Worm (Caenorhabditis elegans): ENCODE data around the gene F44F4.9.
"Not testable (repeated sequence)": the region's sequence is repeated elsewhere in the genome, so short reads cannot be mapped to it uniquely, and the experiment has no call there.

F44F4.9 gene

DNA sequence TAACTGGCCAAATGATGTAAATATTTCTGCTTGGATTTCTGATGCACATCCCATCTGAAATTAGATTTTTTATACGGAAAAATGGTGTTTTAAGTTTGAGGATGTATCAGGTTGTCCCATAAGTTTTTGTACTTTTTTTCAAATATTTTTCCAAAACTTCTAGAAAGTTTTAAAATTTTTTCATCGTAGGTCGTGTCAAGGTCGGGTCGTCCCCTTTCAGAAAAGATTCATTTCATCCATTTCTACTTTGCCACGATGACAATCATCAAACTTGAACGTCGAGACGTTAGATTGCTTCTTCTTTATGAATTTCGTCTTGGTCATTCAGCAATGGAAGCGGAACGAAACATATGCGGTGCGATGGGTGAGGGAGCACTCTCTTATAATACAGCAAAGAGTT is 11.3 kb downstream of the F44F4.9 start, which contains the start of gene sra-12:
Gene sra-12 (minus strand): TSS at position 101 of the 400 bp plus-strand sequence.
- not testable (repeated sequence) for TF ChIP-seq cog-1 (tag; optimal IDR thresholded peaks at IDR 0.05); flt-1 (GFP tag; IDR thresholded peaks at IDR 0.05); tab-1 (GFP tag; IDR thresholded peaks at IDR 0.05)

DNA sequence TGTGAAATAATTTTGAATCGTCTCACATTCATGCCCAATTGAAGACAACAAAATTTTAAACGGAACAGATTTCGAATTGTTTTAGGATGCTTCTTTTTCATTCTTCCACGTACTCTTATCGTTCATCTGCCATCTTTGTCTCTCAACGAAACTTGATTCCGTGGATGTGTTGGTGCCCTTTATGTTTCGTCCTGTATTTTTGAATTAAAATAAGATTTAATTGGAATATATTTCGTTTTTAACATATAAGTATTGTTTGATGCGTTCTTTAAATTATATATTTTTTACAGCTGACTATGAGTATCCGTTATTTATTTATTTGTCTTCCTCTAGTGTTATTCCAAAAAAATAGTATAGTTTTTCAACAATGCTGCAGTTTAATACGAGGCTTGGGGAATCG is 13.5 kb downstream of the F44F4.9 start, which contains the start of gene gly-1:
Gene gly-1 (minus strand): TSS at position 101 of the 400 bp plus-strand sequence.
- TF ChIP-seq tab-1 (GFP tag; IDR thresholded peaks at IDR 0.05) (no peak), med-1 (GFP tag; optimal IDR thresholded peaks at IDR 0.05; ENCODE audit: insufficient read depth) (no peak), cog-1 (tag; optimal IDR thresholded peaks at IDR 0.05) (no peak), T22C8.4 (GFP tag; IDR thresholded peaks at IDR 0.05) (no peak), ztf-23 (GFP tag; IDR thresholded peaks at IDR 0.05) (no peak)

DNA sequence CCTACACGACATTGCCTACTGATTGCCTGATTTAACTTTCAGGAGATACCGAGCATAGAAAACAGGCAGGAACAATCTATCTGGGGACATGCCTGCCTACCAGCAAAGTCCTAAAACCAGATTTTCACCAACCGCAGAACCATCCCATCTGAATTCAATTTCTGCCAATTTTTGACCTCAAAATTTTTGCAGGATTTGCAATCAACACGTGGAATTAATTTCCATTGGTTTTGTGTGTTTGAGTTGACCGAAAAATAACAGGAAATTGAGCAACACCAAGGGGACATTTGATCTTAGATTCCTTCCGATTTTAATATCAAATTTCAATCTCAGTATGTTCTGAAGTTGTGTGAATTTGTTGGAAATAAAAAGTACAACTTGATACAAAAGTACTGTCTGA is 16.6 kb downstream of the F44F4.9 start:
- TF ChIP-seq med-1 (GFP tag; optimal IDR thresholded peaks at IDR 0.05; ENCODE audit: insufficient read depth) = no peak
- TF ChIP-seq tab-1 (GFP tag; IDR thresholded peaks at IDR 0.05) = no peak
- TF ChIP-seq T22C8.4 (GFP tag; IDR thresholded peaks at IDR 0.05) = no peak
- TF ChIP-seq ztf-23 (GFP tag; IDR thresholded peaks at IDR 0.05) = no peak
- no peak for TF ChIP-seq klf-2 (GFP tag; conservative IDR thresholded peaks at IDR 0.05)
- TF ChIP-seq ztf-29 (GFP tag; IDR thresholded peaks at IDR 0.05) = no peak
- TF ChIP-seq cog-1 (tag; optimal IDR thresholded peaks at IDR 0.05) = no peak
- TF ChIP-seq flt-1 (GFP tag; IDR thresholded peaks at IDR 0.05) = no peak
- no peak for TF ChIP-seq ref-1 (GFP tag; conservative IDR thresholded peaks at IDR 0.05)

DNA sequence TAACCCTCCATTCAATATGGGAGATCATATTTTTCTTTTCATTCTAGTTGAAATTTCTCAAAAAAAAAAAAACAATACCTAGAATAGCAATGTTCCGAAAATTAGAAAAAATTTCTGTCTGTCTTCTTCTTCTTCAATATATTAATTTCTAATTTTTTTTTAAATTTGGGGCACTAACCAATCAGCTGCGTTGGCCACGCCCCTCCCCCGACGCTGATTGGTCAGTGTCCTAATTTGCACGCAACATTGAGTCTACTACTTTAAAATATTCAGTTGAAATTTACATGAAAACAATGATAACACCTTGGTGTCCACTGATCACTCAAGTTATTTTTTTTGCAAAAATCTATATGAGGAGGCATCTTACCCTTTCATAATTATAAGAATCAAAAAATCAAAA is 19.7 kb downstream of the F44F4.9 start:
- TF ChIP-seq ztf-23 (GFP tag; IDR thresholded peaks at IDR 0.05) (no peak), tab-1 (GFP tag; IDR thresholded peaks at IDR 0.05) (no peak), med-1 (GFP tag; optimal IDR thresholded peaks at IDR 0.05; ENCODE audit: insufficient read depth) (no peak), cog-1 (tag; optimal IDR thresholded peaks at IDR 0.05) (no peak), flt-1 (GFP tag; IDR thresholded peaks at IDR 0.05) (no peak), klf-2 (GFP tag; conservative IDR thresholded peaks at IDR 0.05) (no peak), ref-1 (GFP tag; conservative IDR thresholded peaks at IDR 0.05) (no peak), ztf-29 (GFP tag; IDR thresholded peaks at IDR 0.05) (no peak), T22C8.4 (GFP tag; IDR thresholded peaks at IDR 0.05) (no peak)

DNA sequence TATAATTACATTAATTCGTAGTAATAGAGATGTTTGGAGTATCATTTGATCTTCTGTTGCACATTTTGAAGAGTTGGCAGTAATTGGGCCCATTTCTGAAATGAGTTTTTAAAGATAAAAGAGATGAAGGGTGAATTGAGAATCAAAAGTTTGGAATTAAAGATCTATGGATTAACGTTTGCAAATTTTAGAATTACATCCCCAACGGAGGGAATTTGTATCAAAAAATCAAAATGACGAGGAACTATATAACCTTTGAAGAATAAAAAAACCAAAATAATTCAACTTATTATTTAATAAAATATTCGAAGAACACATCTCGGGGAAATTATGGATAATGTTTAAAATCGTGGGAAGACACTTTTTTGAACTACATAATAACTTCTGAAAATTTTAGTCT is 20.6 kb downstream of the F44F4.9 start, which contains the start of gene sra-10:
Gene sra-10 (minus strand): TSS at position 101 of the 400 bp plus-strand sequence.
- no peak for TF ChIP-seq med-1 (GFP tag; optimal IDR thresholded peaks at IDR 0.05; ENCODE audit: insufficient read depth)
- no peak for TF ChIP-seq ztf-23 (GFP tag; IDR thresholded peaks at IDR 0.05)
- TF ChIP-seq cog-1 (tag; optimal IDR thresholded peaks at IDR 0.05) = no peak
- no peak for TF ChIP-seq klf-2 (GFP tag; conservative IDR thresholded peaks at IDR 0.05)
- TF ChIP-seq tab-1 (GFP tag; IDR thresholded peaks at IDR 0.05) = no peak
- TF ChIP-seq flt-1 (GFP tag; IDR thresholded peaks at IDR 0.05) = no peak
- TF ChIP-seq T22C8.4 (GFP tag; IDR thresholded peaks at IDR 0.05) = no peak
- TF ChIP-seq ref-1 (GFP tag; conservative IDR thresholded peaks at IDR 0.05) = no peak
- TF ChIP-seq ztf-29 (GFP tag; IDR thresholded peaks at IDR 0.05) = no peak

DNA sequence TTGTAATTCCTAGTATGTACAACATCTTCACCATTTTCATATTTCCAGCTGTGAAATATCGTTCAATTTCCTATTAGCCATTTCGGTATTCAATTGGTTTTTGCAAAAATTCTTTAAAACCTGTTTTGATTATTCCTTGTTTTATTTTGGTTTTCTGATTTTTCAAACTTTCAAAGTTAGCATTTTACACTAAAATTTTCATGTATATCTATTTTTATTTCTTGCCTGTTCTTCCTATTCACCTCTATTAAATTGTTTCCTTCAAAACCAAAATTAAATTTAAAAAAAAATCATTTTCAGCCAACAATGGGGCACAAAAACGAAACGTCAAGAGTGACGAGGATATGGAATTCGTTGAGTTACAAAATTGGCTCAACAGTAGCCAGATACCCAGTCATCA is 26.7 kb downstream of the F44F4.9 start, which contains the start of gene ptr-8:
Gene ptr-8 (plus strand): TSS at position 301 of the 400 bp plus-strand sequence.
- TF ChIP-seq ztf-29 (GFP tag; IDR thresholded peaks at IDR 0.05) (no peak), ztf-23 (GFP tag; IDR thresholded peaks at IDR 0.05) (no peak), ref-1 (GFP tag; conservative IDR thresholded peaks at IDR 0.05) (no peak)

DNA sequence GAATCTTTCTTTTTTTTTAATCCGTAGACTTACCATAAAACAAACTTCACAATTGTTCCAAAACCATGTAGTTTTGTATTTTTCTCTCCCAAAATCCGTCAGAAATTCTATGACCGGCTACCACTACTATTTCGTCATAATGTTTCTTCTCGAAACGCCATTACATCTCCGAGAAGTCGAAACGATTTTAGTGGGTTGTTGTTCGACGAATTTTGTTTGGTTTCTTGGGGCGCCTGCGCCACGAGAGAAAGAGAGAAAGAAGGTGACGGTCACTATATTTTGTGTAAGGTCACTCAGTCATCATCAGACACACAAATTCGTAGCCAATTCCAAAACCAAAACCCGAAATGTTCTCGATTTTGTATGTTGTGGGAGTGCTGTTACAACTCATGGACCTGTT is 28.5 kb downstream of the F44F4.9 start:
- TF ChIP-seq flt-1 (GFP tag; IDR thresholded peaks at IDR 0.05) (no peak), cog-1 (tag; optimal IDR thresholded peaks at IDR 0.05) (no peak), med-1 (GFP tag; optimal IDR thresholded peaks at IDR 0.05; ENCODE audit: insufficient read depth) (no peak), tab-1 (GFP tag; IDR thresholded peaks at IDR 0.05) (no peak), ztf-23 (GFP tag; IDR thresholded peaks at IDR 0.05) (no peak), klf-2 (GFP tag; conservative IDR thresholded peaks at IDR 0.05) (no peak), ref-1 (GFP tag; conservative IDR thresholded peaks at IDR 0.05) (no peak), ztf-29 (GFP tag; IDR thresholded peaks at IDR 0.05) (no peak), T22C8.4 (GFP tag; IDR thresholded peaks at IDR 0.05) (no peak)

DNA sequence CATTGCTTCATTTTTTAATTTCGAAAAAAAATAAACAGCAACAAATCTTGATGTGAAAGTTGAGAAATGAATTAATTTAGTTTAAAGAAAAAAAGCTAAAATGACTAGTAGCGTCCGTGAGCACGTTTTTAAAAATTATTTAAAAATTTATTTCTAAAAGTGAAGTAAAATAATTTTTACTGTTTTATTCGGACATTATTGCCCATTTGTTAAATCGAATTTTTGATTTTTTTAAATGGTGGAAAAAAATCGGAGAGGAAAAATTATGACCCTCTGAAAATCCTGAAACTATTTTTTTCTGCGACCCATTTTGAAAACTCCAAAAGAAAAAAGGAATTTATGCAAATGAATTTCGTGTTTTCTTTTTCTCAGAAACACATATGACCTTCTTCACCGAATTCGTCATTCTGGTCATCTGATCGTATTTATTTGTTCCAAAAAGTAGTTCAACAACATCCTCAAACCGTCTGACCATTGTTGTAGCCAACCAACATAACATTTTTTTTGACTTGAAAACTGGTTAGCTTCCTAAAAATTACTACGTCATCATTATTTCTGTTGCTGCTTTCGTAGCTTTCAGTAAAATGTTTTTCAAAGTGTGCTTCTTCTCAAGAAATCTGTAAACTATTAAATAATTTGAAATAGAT is 29.6 kb downstream of the F44F4.9 start, which contains the start of gene F44F4.3:
Gene F44F4.3 (minus strand): TSS at position 51 of the 647 bp plus-strand sequence.
- no peak for TF ChIP-seq klf-2 (GFP tag; conservative IDR thresholded peaks at IDR 0.05)
- TF ChIP-seq cog-1 (tag; optimal IDR thresholded peaks at IDR 0.05) = no peak
- no peak for TF ChIP-seq T22C8.4 (GFP tag; IDR thresholded peaks at IDR 0.05)
- no peak for TF ChIP-seq tab-1 (GFP tag; IDR thresholded peaks at IDR 0.05)
- TF ChIP-seq ztf-29 (GFP tag; IDR thresholded peaks at IDR 0.05) = no peak
- TF ChIP-seq ref-1 (GFP tag; conservative IDR thresholded peaks at IDR 0.05) = no peak
- no peak for TF ChIP-seq med-1 (GFP tag; optimal IDR thresholded peaks at IDR 0.05; ENCODE audit: insufficient read depth)
- TF ChIP-seq ztf-23 (GFP tag; IDR thresholded peaks at IDR 0.05) = no peak
- TF ChIP-seq flt-1 (GFP tag; IDR thresholded peaks at IDR 0.05) = no peak

DNA sequence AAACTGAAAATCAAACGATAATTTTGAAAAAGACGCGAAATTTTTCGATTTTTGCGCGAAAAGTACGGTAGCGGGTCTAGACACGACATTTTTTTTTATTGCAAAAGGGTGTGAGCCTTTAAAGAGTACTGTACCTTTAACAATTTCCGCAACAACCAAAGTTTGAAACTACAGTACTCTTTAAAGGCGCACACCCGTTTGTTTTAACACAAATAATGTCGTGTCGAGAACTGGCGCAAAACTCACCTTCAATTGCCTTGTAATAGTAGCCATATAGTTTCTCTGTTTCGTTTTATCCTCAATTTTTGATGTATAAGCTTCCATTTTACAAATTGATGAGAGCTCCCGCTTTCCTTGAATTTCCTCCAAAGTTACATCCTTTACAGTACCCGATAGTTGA is 30.4 kb downstream of the F44F4.9 start:
- no peak for TF ChIP-seq ztf-29 (GFP tag; IDR thresholded peaks at IDR 0.05)
- TF ChIP-seq tab-1 (GFP tag; IDR thresholded peaks at IDR 0.05) = no peak
- no peak for TF ChIP-seq T22C8.4 (GFP tag; IDR thresholded peaks at IDR 0.05)
- no peak for TF ChIP-seq klf-2 (GFP tag; conservative IDR thresholded peaks at IDR 0.05)
- TF ChIP-seq flt-1 (GFP tag; IDR thresholded peaks at IDR 0.05) = no peak
- TF ChIP-seq cog-1 (tag; optimal IDR thresholded peaks at IDR 0.05) = no peak
- no peak for TF ChIP-seq ref-1 (GFP tag; conservative IDR thresholded peaks at IDR 0.05)
- TF ChIP-seq med-1 (GFP tag; optimal IDR thresholded peaks at IDR 0.05; ENCODE audit: insufficient read depth) = no peak
- no peak for TF ChIP-seq ztf-23 (GFP tag; IDR thresholded peaks at IDR 0.05)

DNA sequence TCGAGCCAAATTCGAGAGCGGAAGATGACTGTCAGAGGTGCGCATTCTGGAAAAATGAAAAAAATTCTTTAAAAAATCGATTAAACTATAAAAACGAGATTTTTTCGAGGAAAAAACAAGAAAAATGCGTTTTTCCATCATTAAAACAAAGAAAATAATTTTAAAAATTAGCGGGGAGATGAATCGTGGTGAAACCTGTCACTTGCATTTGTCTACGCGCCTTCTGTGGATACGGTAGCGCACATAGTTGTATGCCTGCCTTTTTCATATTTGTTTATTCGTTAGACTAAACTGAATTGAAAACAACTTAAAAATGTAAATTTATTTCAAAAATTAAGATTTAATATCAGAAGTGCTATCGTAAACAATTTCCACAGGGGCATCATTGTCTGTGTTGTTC is 31.2 kb downstream of the F44F4.9 start, which contains the start of gene egg-3:
Gene egg-3 (minus strand): TSS at position 46 of the 400 bp plus-strand sequence.
- no peak for TF ChIP-seq T22C8.4 (GFP tag; IDR thresholded peaks at IDR 0.05)
- TF ChIP-seq flt-1 (GFP tag; IDR thresholded peaks at IDR 0.05) = no peak
- no peak for TF ChIP-seq ztf-29 (GFP tag; IDR thresholded peaks at IDR 0.05)
- no peak for TF ChIP-seq tab-1 (GFP tag; IDR thresholded peaks at IDR 0.05)
- TF ChIP-seq med-1 (GFP tag; optimal IDR thresholded peaks at IDR 0.05; ENCODE audit: insufficient read depth) = no peak
- no peak for TF ChIP-seq klf-2 (GFP tag; conservative IDR thresholded peaks at IDR 0.05)
- TF ChIP-seq cog-1 (tag; optimal IDR thresholded peaks at IDR 0.05) = no peak
- no peak for TF ChIP-seq ref-1 (GFP tag; conservative IDR thresholded peaks at IDR 0.05)
- no peak for TF ChIP-seq ztf-23 (GFP tag; IDR thresholded peaks at IDR 0.05)

All from whole organism, midembryonic.